Worm (Caenorhabditis elegans) whole organism, L3 larva: ENCODE data around the gene flp-11.

ENCODE experiments used
- R02D3.7 ChIP-seq: fragments of 150-350 bp; optimal IDR thresholded peaks from 2 replicates; lab custom pipeline; 2014; ENCODE audit warnings: missing biosample characterization, missing genetic modification characterization
- ZK546.5 ChIP-seq: sonication (generic microtip); optimal IDR thresholded peaks from 2 replicates; lab custom pipeline; 2017; ENCODE audit warnings: missing biosample characterization, missing genetic modification characterization
- ama-1 ChIP-seq: fragments of 150-350 bp; optimal IDR thresholded peaks from 2 replicates; lab custom pipeline; 2018
- ceh-16 ChIP-seq: sonication (generic microtip); optimal IDR thresholded peaks from 2 replicates; lab custom pipeline; 2017; ENCODE audit warnings: missing biosample characterization, missing genetic modification characterization
- ceh-28 ChIP-seq: fragments of 150-350 bp; optimal IDR thresholded peaks from 2 replicates; lab custom pipeline; 2014; ENCODE audit warnings: missing biosample characterization, missing genetic modification reagents, missing genetic modification characterization
- ceh-9 ChIP-seq: sonication (generic microtip); optimal IDR thresholded peaks from 2 replicates; lab custom pipeline; 2018; ENCODE audit warnings: missing biosample characterization, missing genetic modification characterization
- daf-12 ChIP-seq: fragments of 150-350 bp; optimal IDR thresholded peaks from 2 replicates; lab custom pipeline; 2014; ENCODE audit warnings: missing biosample characterization, missing genetic modification reagents, missing genetic modification characterization
- egl-27 ChIP-seq: sonication (generic microtip); optimal IDR thresholded peaks from 4 replicates; lab custom pipeline; 2017; ENCODE audit warnings: missing biosample characterization, missing genetic modification reagents, missing genetic modification characterization
- egl-5 ChIP-seq: fragments of 150-350 bp; optimal IDR thresholded peaks from 2 replicates; lab custom pipeline; 2017; ENCODE audit warnings: missing biosample characterization, missing genetic modification reagents, missing genetic modification characterization, inconsistent platforms
- elt-1 ChIP-seq: fragments of 150-350 bp; optimal IDR thresholded peaks from 2 replicates; lab custom pipeline; 2014; ENCODE audit warnings: missing biosample characterization, missing genetic modification characterization
- elt-2 ChIP-seq: sonication (generic microtip); optimal IDR thresholded peaks from 2 replicates; lab custom pipeline; 2016; ENCODE audit warnings: missing genetic modification reagents, mild to moderate bottlenecking, missing genetic modification characterization, missing compliant biosample characterization
- elt-3 ChIP-seq, 3 experiments: fragments of 150-350 bp in 1 of 3; sonication (generic microtip) in 2 of 3; optimal IDR thresholded peaks; 2 replicates in 2 of 3; 4 replicates in 1 of 3; lab custom pipeline; 2014 to 2017; ENCODE audit warnings: missing biosample characterization in 3 of 3, missing genetic modification characterization in 3 of 3
- eor-1 ChIP-seq, 2 experiments: fragments of 150-350 bp; optimal IDR thresholded peaks; 2 replicates each; lab custom pipeline; 2014 to 2018; ENCODE audit warnings: missing biosample characterization in 2 of 2, missing genetic modification characterization in 2 of 2
- fkh-2 ChIP-seq: fragments of 150-350 bp; optimal IDR thresholded peaks from 2 replicates; lab custom pipeline; 2014; ENCODE audit warnings: missing biosample characterization, missing genetic modification reagents, missing genetic modification characterization
- hmg-11 ChIP-seq: sonication (generic microtip); optimal IDR thresholded peaks from 2 replicates; lab custom pipeline; 2016; ENCODE audit warnings: missing genetic modification characterization, missing compliant biosample characterization
- lin-15B ChIP-seq: fragments of 150-350 bp; optimal IDR thresholded peaks from 2 replicates; lab custom pipeline; 2014; ENCODE audit warnings: missing biosample characterization, missing genetic modification characterization
- lin-39 ChIP-seq: fragments of 150-350 bp; optimal IDR thresholded peaks from 2 replicates; lab custom pipeline; 2018; ENCODE audit warnings: missing biosample characterization, missing genetic modification reagents, missing genetic modification characterization
- lsy-12 ChIP-seq: sonication (generic microtip); optimal IDR thresholded peaks from 2 replicates; lab custom pipeline; 2016; ENCODE audit warnings: mild to moderate bottlenecking, missing genetic modification characterization, missing compliant biosample characterization
- mdl-1 ChIP-seq: fragments of 150-350 bp; optimal IDR thresholded peaks from 2 replicates; lab custom pipeline; 2014; ENCODE audit warnings: missing biosample characterization, missing genetic modification characterization
- mml-1 ChIP-seq: fragments of 150-350 bp; sonication (generic microtip); optimal IDR thresholded peaks from 3 replicates; lab custom pipeline; 2014; ENCODE audit warnings: missing biosample characterization, missing genetic modification characterization
- nhr-11 ChIP-seq: fragments of 150-350 bp; optimal IDR thresholded peaks from 2 replicates; lab custom pipeline; 2014; ENCODE audit warnings: missing biosample characterization, missing genetic modification characterization
- nhr-12 ChIP-seq: fragments of 150-350 bp; optimal IDR thresholded peaks from 2 replicates; lab custom pipeline; 2014; ENCODE audit warnings: missing biosample characterization, missing genetic modification characterization
- nhr-23 ChIP-seq: fragments of 150-350 bp; optimal IDR thresholded peaks from 2 replicates; lab custom pipeline; 2014; ENCODE audit warnings: missing biosample characterization, missing genetic modification reagents, missing genetic modification characterization
- nhr-237 ChIP-seq: fragments of 150-350 bp; optimal IDR thresholded peaks from 2 replicates; lab custom pipeline; 2014; ENCODE audit warnings: missing biosample characterization, missing genetic modification characterization
- nhr-25 ChIP-seq: sonication (generic microtip); optimal IDR thresholded peaks from 2 replicates; lab custom pipeline; 2017; ENCODE audit warnings: missing biosample characterization, missing genetic modification characterization
- nhr-28 ChIP-seq: fragments of 150-350 bp; optimal IDR thresholded peaks from 2 replicates; lab custom pipeline; 2014; ENCODE audit warnings: missing biosample characterization, missing genetic modification characterization
- nhr-76 ChIP-seq: fragments of 150-350 bp; sonication (generic microtip); optimal IDR thresholded peaks from 5 replicates; lab custom pipeline; 2014; ENCODE audit warnings: missing biosample characterization, missing genetic modification characterization
- pha-4 ChIP-seq: fragments of 150-350 bp; optimal IDR thresholded peaks from 2 replicates; lab custom pipeline; 2014; ENCODE audit warnings: missing biosample characterization, missing genetic modification reagents, missing genetic modification characterization
- pqm-1 ChIP-seq: fragments of 150-350 bp; optimal IDR thresholded peaks from 2 replicates; lab custom pipeline; 2017; ENCODE audit warnings: missing biosample characterization, missing genetic modification characterization, inconsistent platforms
- sea-2 ChIP-seq: fragments of 150-350 bp; sonication (generic microtip); optimal IDR thresholded peaks from 4 replicates; lab custom pipeline; 2014; ENCODE audit warnings: missing biosample characterization, missing genetic modification reagents, missing genetic modification characterization
- skn-1 ChIP-seq: fragments of 150-350 bp; optimal IDR thresholded peaks from 2 replicates; lab custom pipeline; 2014; ENCODE audit warnings: missing biosample characterization, missing genetic modification characterization
- snpc-4 ChIP-seq: fragments of 150-350 bp; optimal IDR thresholded peaks from 2 replicates; lab custom pipeline; 2014; ENCODE audit warnings: missing biosample characterization, missing genetic modification characterization
- unc-39 ChIP-seq: sonication (generic microtip); optimal IDR thresholded peaks from 4 replicates; lab custom pipeline; 2017; ENCODE audit warnings: missing biosample characterization, missing genetic modification characterization
- zag-1 ChIP-seq: fragments of 150-350 bp; optimal IDR thresholded peaks from 2 replicates; lab custom pipeline; 2014; ENCODE audit warnings: missing biosample characterization, missing genetic modification characterization
- ztf-11 ChIP-seq: fragments of 150-350 bp; optimal IDR thresholded peaks from 2 replicates; lab custom pipeline; 2014; ENCODE audit warnings: missing biosample characterization, missing genetic modification characterization
- ztf-4 ChIP-seq: fragments of 150-350 bp; optimal IDR thresholded peaks from 2 replicates; lab custom pipeline; 2014; ENCODE audit warnings: missing biosample characterization, missing genetic modification characterization

The flp-11 gene

DNA sequence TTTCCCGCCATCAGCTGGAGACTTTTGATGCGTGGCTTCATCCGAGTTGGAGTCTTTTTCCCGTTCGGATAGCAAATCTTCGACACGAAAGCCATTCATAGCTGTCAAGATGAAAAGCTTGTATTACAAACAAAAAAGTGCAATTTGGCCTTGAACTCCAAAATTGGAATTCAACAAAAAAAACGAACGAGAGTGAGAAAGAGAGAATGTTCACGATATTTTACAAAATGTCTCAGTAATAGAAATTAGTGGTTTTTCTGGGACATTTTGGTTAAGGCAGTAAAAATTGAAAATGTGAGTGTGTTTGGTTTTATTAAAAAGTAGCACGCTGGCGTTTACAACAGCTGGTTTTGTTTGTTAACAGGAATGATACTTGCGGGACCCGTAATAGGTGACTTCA is 23.9 kb downstream of the flp-11 start, which contains the start of gene ceh-1:
TSS of gene ceh-1 (minus strand) at position 101 of the 400 bp plus-strand sequence.
- TF ChIP-seq nhr-12 (tag; lab: Kevin White, UChicago) (no peak), egl-27 (tag; lab: Kevin White, UChicago) (no peak), eor-1 (tag; optimal IDR thresholded peaks at IDR 0.05; lab: Kevin White, UChicago) (no peak), mml-1 (tag; lab: Kevin White, UChicago) (no peak), R02D3.7 (no peak), mdl-1 (tag; lab: Kevin White, UChicago) (no peak), lin-15B (tag; lab: Kevin White, UChicago) (no peak), ama-1 (lab: Kevin White, UChicago) (no peak), daf-12 (tag; lab: Kevin White, UChicago) (no peak), elt-3 (tag; optimal IDR thresholded peaks at IDR 0.05; lab: Kevin White, UChicago) (no peak), ceh-9 (tag; lab: Kevin White, UChicago) (no peak), nhr-76 (tag; lab: Kevin White, UChicago) (no peak)
- TF ChIP-seq, all 47 proteins: peak for 0

DNA sequence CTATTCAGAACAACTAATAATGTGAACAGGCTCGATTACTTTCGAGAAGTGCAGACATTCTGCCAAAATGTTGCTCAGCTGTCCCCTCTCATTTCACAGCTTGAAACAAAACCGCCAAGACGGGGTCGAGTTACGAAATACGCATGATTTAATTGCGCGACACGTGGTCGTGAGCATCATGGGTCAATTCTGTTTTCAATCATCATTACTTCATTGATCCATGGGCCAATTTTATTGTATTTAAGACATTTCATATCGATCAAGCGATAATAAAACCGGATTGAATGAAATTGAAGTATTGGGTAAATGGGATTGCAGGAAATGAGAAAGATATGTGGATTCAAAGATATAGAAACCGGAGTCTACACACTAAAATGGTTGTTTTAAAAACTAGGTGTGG is 25.0 kb downstream of the flp-11 start:
- TF ChIP-seq egl-5 (tag; lab: Kevin White, UChicago) = no peak
- no peak for TF ChIP-seq ztf-4 (tag; lab: Kevin White, UChicago)
- no peak for TF ChIP-seq lin-15B (tag; lab: Kevin White, UChicago)
- no peak for TF ChIP-seq snpc-4
- no peak for TF ChIP-seq skn-1
- TF ChIP-seq lin-39 (tag; lab: Kevin White, UChicago) = no peak
- no peak for TF ChIP-seq ceh-28 (tag; lab: Kevin White, UChicago)
- TF ChIP-seq mml-1 (tag; lab: Kevin White, UChicago) = no peak
- TF ChIP-seq egl-27 (tag; lab: Kevin White, UChicago) = no peak
- no peak for TF ChIP-seq elt-1 (tag; lab: Kevin White, UChicago)
- TF ChIP-seq nhr-237 = no peak
- TF ChIP-seq lsy-12 = no peak
- no peak for TF ChIP-seq daf-12 (tag; lab: Kevin White, UChicago)

DNA sequence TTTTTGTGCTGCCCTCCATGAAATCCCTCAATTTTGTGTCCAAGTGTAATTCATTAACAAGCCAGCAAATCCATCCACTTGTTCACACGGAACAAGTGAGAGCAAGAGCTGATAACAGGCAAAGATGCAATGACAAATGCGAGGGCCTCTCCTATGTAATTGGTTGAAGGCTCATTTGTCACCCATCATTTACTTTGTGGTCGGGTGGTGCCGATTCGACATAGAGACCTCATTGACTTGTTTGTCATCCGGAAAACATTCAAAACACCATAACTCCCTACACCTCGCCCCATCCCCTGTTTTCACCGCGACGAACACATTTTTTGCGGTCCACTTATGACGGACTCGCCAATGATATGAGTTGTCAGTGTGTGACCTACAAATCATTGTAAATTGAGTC is 26.5 kb downstream of the flp-11 start:
- TF ChIP-seq elt-2 (no peak), eor-1 (tag; optimal IDR thresholded peaks at IDR 0.05; lab: Kevin White, UChicago) (no peak)
- TF ChIP-seq, all 47 proteins: peak for 0

DNA sequence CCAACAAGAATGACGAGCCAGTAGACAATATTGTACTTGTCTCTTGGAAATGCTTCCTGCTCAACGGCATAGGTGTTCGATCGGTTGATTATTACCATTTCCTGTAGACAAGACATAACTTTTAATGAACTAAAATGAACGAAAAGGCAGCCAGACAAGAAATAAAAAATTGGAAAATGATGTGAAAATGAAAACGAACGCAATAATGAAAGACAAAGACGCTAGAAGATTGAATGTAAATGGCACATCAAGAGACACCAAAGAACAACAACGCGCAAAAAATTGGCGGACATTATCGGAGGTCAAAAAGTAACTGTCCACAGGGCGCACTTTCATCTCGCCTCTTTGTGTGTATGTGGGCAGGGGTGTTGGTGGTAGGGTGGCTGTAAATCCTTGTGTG is 28.8 kb downstream of the flp-11 start, which contains the start of gene ent-5:
TSS of gene ent-5 (minus strand) at position 101 of the 400 bp plus-strand sequence.
- TF ChIP-seq nhr-25 (tag; lab: Kevin White, UChicago) = no peak
- TF ChIP-seq pha-4 (tag; lab: Kevin White, UChicago) = no peak
- TF ChIP-seq sea-2 = no peak
- no peak for TF ChIP-seq unc-39 (tag; lab: Kevin White, UChicago)
- no peak for TF ChIP-seq nhr-28 (tag; lab: Kevin White, UChicago)
- no peak for TF ChIP-seq ceh-28 (tag; lab: Kevin White, UChicago)
- TF ChIP-seq daf-12 (tag; lab: Kevin White, UChicago) = no peak
- TF ChIP-seq hmg-11 (tag; lab: Kevin White, UChicago) = no peak
- no peak for TF ChIP-seq ztf-4 (tag; lab: Kevin White, UChicago)
- no peak for TF ChIP-seq ceh-16 (tag; lab: Kevin White, UChicago)
- TF ChIP-seq zag-1 (tag; lab: Kevin White, UChicago) = no peak
- no peak for TF ChIP-seq lsy-12
- no peak for TF ChIP-seq nhr-23 (tag; lab: Kevin White, UChicago)
- no peak for TF ChIP-seq nhr-11 (tag; lab: Kevin White, UChicago)
- TF ChIP-seq R02D3.7 = no peak
- TF ChIP-seq egl-5 (tag; lab: Kevin White, UChicago) = no peak
- TF ChIP-seq ama-1 (lab: Kevin White, UChicago) = no peak
- no peak for TF ChIP-seq skn-1
- TF ChIP-seq egl-27 (tag; lab: Kevin White, UChicago) = no peak

DNA sequence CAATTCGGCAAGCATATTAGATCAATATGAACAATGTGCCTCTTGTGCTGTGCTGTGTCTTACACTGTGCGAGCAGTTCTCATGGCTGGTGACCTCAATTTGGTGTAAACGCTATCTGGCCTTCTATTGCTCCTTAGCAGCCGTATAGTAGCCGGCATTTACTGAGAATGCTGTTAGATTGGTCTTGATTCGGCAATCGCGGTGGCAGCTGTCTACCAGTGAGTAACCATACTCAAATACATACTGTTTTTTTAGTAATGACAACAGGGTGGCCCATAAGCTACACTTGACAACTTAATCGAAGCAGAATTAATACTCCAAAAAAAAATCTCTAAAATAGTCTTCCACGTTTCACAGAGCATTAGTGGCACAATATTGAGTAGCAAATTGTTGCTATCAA is 30.8 kb downstream of the flp-11 start, which contains the start of gene C46C11.4:
TSS of gene C46C11.4 (minus strand) at position 101 of the 400 bp plus-strand sequence.
- no peak for TF ChIP-seq fkh-2 (tag; lab: Kevin White, UChicago)
- no peak for TF ChIP-seq pha-4 (tag; lab: Kevin White, UChicago)
- no peak for TF ChIP-seq unc-39 (tag; lab: Kevin White, UChicago)
- no peak for TF ChIP-seq snpc-4
- TF ChIP-seq ZK546.5 = no peak
- no peak for TF ChIP-seq ztf-11 (tag; lab: Kevin White, UChicago)
- TF ChIP-seq ceh-28 (tag; lab: Kevin White, UChicago) = no peak
- no peak for TF ChIP-seq nhr-237
- no peak for TF ChIP-seq pqm-1 (tag; lab: Kevin White, UChicago)
